Worm (Caenorhabditis elegans): ENCODE results near the gene clec-124.
A peak's percentile ranks its signal among the peaks of the same experiment; 100 is the strongest.

Gene clec-124

DNA sequence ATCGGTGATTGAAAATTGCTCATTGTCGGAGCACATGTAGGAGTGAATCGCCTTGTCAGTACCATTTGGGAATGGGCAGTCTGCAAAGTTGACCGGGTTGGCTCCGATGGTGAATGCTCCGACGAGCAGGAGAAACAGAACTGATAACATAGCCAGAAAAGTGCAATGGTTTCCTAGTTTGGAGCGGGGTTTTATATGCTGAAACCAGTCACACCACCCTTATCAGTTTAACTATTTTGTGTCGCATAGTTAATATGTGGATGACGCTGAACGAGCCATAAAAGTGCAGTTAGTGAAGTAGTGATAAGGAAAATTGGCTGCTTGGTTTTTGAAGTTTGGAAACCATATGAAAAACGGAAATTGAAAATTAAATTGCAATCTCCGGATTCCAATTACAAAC lies 3.7 kb upstream of the clec-124 start, which contains the start of gene C17F4.7:
Gene C17F4.7, minus strand, starts transcription at position 180 of the 400 bp plus-strand sequence.
- no peak for TF ChIP-seq lin-39 (tag; optimal IDR thresholded peaks at IDR 0.05)
- TF ChIP-seq lin-38 (GFP tag; IDR thresholded peaks at IDR 0.05) = 0 out of 2 replicates have a peak, but pooled peaks have one; percentile 12
- TF ChIP-seq T26A8.4 (GFP tag; IDR thresholded peaks at IDR 0.05) = no peak
- no peak for TF ChIP-seq unc-39 (tag; optimal IDR thresholded peaks at IDR 0.05)
- peak; percentile 14 for TF ChIP-seq mes-2 (tag; optimal IDR thresholded peaks at IDR 0.05; ENCODE audit: poor library complexity, severe bottlenecking)
- peak; percentile 87 for TF ChIP-seq dve-1 (tag; optimal IDR thresholded peaks at IDR 0.05; ENCODE audit: insufficient read depth)
- TF ChIP-seq daf-16 (GFP tag; optimal IDR thresholded peaks at IDR 0.05) = no peak
- TF ChIP-seq daf-16 (tag; optimal IDR thresholded peaks at IDR 0.05) = peak; percentile 77
- peak; percentile 66; the same call in 1 of the 2 replicates for TF ChIP-seq tra-1 (GFP tag; IDR thresholded peaks at IDR 0.05)
- peak; percentile 62 for TF ChIP-seq mxl-3 (GFP tag; optimal IDR thresholded peaks at IDR 0.05)
- no peak for TF ChIP-seq Y75B8A.6 (GFP tag; IDR thresholded peaks at IDR 0.05)
- TF ChIP-seq D1046.2 (GFP tag; IDR thresholded peaks at IDR 0.05) = no peak
- TF ChIP-seq lir-3 (tag; optimal IDR thresholded peaks at IDR 0.05) = no peak
- TF ChIP-seq hlh-11 (tag; optimal IDR thresholded peaks at IDR 0.05) = peak; percentile 84
- TF ChIP-seq unc-62 (GFP tag; optimal IDR thresholded peaks at IDR 0.05 in 1 of 2) = peak in 1 of 2 experiments; percentile 80
- no peak for TF ChIP-seq unc-62 (tag; optimal IDR thresholded peaks at IDR 0.05)
- TF ChIP-seq lin-1 (GFP tag; IDR thresholded peaks at IDR 0.05) = peak; percentile 77; the same call in 1 of the 2 replicates
- TF ChIP-seq jun-1 (tag; optimal IDR thresholded peaks at IDR 0.05) = peak; percentile 12
- no peak for TF ChIP-seq ZK546.5 (tag; optimal IDR thresholded peaks at IDR 0.05)
- peak; percentile 37 for TF ChIP-seq nhr-48 (tag; optimal IDR thresholded peaks at IDR 0.05)
- peak; percentile 84 for TF ChIP-seq pqm-1 (tag; optimal IDR thresholded peaks at IDR 0.05)
- TF ChIP-seq nhr-102 (tag; optimal IDR thresholded peaks at IDR 0.05) = peak; percentile 41
- peak; percentile 92 for TF ChIP-seq dmd-6 (GFP tag; IDR thresholded peaks at IDR 0.05)
- TF ChIP-seq php-3 (GFP tag; IDR thresholded peaks at IDR 0.05) = peak; percentile 96
- peak; percentile 2 for TF ChIP-seq hlh-30 (tag; optimal IDR thresholded peaks at IDR 0.05; ENCODE audit: insufficient read depth)
- TF ChIP-seq nhr-77 (tag; optimal IDR thresholded peaks at IDR 0.05) = peak; percentile 65
- no peak for TF ChIP-seq set-16 (GFP tag; IDR thresholded peaks at IDR 0.05)
- TF ChIP-seq dmd-8 (GFP tag; IDR thresholded peaks at IDR 0.05) = no peak
- TF ChIP-seq nhr-28 (tag; optimal IDR thresholded peaks at IDR 0.05) = peak; percentile 95
- no peak for TF ChIP-seq ctbp-1 (GFP tag; IDR thresholded peaks at IDR 0.05)
- peak; percentile 62 for TF ChIP-seq aha-1 (tag)

DNA sequence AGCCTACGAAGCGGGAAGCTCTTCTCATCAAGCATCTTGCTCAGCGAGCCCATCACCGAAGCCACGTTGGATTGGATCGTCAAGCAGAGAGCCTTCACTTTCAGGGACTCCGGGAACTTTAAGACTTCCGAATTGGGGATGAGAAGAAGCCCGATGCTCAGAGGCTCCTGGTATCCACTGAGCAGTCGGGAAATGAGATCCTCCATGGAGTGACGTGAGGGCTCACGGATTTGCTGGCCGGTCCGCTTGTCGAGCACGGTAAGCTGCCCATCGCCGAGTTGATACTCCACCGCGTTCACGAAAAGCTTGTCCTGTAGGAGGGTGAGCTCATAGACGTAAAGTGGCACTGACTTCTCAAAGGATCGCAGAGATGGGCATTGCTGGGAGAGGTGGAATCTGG lies 1.9 kb upstream of the clec-124 start:
- peak; percentile 58; the same call in 1 of the 2 replicates for TF ChIP-seq set-16 (GFP tag; IDR thresholded peaks at IDR 0.05)
- TF ChIP-seq F44E2.7 (GFP tag; IDR thresholded peaks at IDR 0.05) = no peak

- TF ChIP-seq sdz-12 (GFP tag; optimal IDR thresholded peaks at IDR 0.05) = no peak
- TF ChIP-seq ctbp-1 (GFP tag; IDR thresholded peaks at IDR 0.05) = no peak
Observed at ce11 chrII:3248043-3248718, 1.3 kb upstream of the clec-124 start, which contains the start of the genes fbxc-50 and C17F4.2. fbxc-50 (minus strand) TSS chrII:3248123. C17F4.2 (plus strand) TSS chrII:3248668.

- no peak for TF ChIP-seq nhr-25 (tag; optimal IDR thresholded peaks at IDR 0.05; ENCODE audit: borderline replicate concordance, insufficient read depth)
- TF ChIP-seq snpc-1.2 (GFP tag; IDR thresholded peaks at IDR 0.05) = no peak
- TF ChIP-seq set-16 (GFP tag; IDR thresholded peaks at IDR 0.05) = peak; percentile 60; the same call in 1 of the 2 replicates
- TF ChIP-seq aha-1 (tag) = no peak
Observed at ce11 chrII:3250195-3250594, 689 bp downstream of the clec-124 start.

Measured in whole organism, L4 larva.